Fruit fly (Drosophila melanogaster): ENCODE measurements around the gene CG7049.

The CG7049 gene

DNA sequence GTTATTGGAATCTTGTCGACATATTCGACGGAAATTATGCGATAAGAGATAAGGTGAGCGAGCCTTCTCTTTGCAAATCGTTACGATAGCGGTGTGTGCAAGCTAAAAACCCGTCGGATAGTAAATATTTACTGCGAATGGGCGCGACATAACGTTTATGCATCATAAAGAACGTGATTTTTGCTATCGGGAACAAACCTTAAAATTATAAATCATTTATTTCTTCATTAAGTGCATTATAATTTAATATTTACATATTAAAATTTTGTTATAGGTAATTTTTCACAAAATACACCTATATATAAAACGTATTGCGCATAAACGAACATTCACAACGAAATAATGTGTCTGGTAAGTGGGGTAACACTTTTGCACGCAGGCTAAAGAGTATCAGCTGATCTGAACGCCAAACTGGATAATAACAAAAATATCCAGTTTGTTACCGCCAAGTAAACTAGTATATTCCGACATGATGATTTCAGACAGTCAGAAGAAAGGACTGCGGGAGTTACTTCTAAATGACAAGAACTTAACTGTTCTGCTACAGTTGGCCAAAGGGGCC, 29.8 kb upstream of the CG7049 start, which contains the start of the genes Gk1 and CG13876 (continued):
- no peak for TF ChIP-seq lov (optimal IDR thresholded peaks at IDR 0.05)
- TF ChIP-seq lov (GFP tag; IDR thresholded peaks at IDR 0.05) = peak; percentile 91
- peak in 1 of 2 experiments; percentile 44 for TF ChIP-seq chif (GFP tag; optimal IDR thresholded peaks at IDR 0.05)
- TF ChIP-seq wek (GFP tag; optimal IDR thresholded peaks at IDR 0.05) = peak; percentile 51
- peak; percentile 66 for TF ChIP-seq CG6654 (GFP tag; optimal IDR thresholded peaks at IDR 0.05)
- TF ChIP-seq Poxn (GFP tag; IDR thresholded peaks at IDR 0.05) = peak; percentile 64; the same call in 1 of the 2 replicates
- TF ChIP-seq CG30403 (GFP tag; optimal IDR thresholded peaks at IDR 0.05) = peak; percentile 94
- TF ChIP-seq CrebB (tag; optimal IDR thresholded peaks at IDR 0.05) = peak; percentile 96
- peak; percentile 96 for TF ChIP-seq CG14014 (GFP tag; IDR thresholded peaks at IDR 0.05)
- peak; percentile 90 for TF ChIP-seq onecut (GFP tag; IDR thresholded peaks at IDR 0.05)
- TF ChIP-seq CG17829 (tag; optimal IDR thresholded peaks at IDR 0.05) = peak; percentile 97
- TF ChIP-seq CTCF (GFP tag; optimal IDR thresholded peaks at IDR 0.05) = peak; percentile 25
- TF ChIP-seq CG18476 (GFP tag; optimal IDR thresholded peaks at IDR 0.05) = peak; percentile 81
- TF ChIP-seq CG1832 (GFP tag; optimal IDR thresholded peaks at IDR 0.05) = no peak
- peak; percentile 96 for TF ChIP-seq CG17361 (GFP tag; IDR thresholded peaks at IDR 0.05)
- peak; percentile 97 for TF ChIP-seq Meics (GFP tag; optimal IDR thresholded peaks at IDR 0.05)
- no peak for TF ChIP-seq eve (GFP tag; optimal IDR thresholded peaks at IDR 0.05)
- peak; percentile 21 for TF ChIP-seq CG16863 (GFP tag; optimal IDR thresholded peaks at IDR 0.05)
- TF ChIP-seq ttk (GFP tag; IDR thresholded peaks at IDR 0.05) = peak; percentile 93
- TF ChIP-seq NfI (GFP tag; optimal IDR thresholded peaks at IDR 0.05) = peak; percentile 93
- no peak for TF ChIP-seq Hmx (GFP tag; optimal IDR thresholded peaks at IDR 0.05)
- TF ChIP-seq dm (GFP tag; optimal IDR thresholded peaks at IDR 0.05) = no peak
- TF ChIP-seq CG8089 (GFP tag; optimal IDR thresholded peaks at IDR 0.05) = peak; percentile 3
- peak; percentile 90 for TF ChIP-seq gce (GFP tag; IDR thresholded peaks at IDR 0.05)
- peak; percentile 39 to 98 for TF ChIP-seq Hr51 (GFP tag; optimal IDR thresholded peaks at IDR 0.05)
- no peak for TF ChIP-seq CG42726 (GFP tag; IDR thresholded peaks at IDR 0.05; ENCODE audit: partially characterized antibody)
- no peak for TF ChIP-seq Sin3A (optimal IDR thresholded peaks at IDR 0.05)
- TF ChIP-seq CG2202 (tag; optimal IDR thresholded peaks at IDR 0.05) = peak; percentile 91
- peak; percentile 30 for TF ChIP-seq Sry-β (GFP tag; optimal IDR thresholded peaks at IDR 0.05)
- TF ChIP-seq CG18619 (GFP tag; optimal IDR thresholded peaks at IDR 0.05) = peak; percentile 94
- peak; percentile 25 for TF ChIP-seq Ets97D (GFP tag; optimal IDR thresholded peaks at IDR 0.05)
- TF ChIP-seq pan (optimal IDR thresholded peaks at IDR 0.05) = no peak
- peak in 1 of 2 experiments; percentile 96 for TF ChIP-seq pan (GFP tag; optimal IDR thresholded peaks at IDR 0.05 in 1 of 2, IDR thresholded peaks at IDR 0.05 in 1 of 2)
- TF ChIP-seq br (optimal IDR thresholded peaks at IDR 0.05) = no peak
- peak; percentile 94 for TF ChIP-seq Ssrp (tag; optimal IDR thresholded peaks at IDR 0.05)
- no peak for TF ChIP-seq inv (GFP tag; IDR thresholded peaks at IDR 0.05; ENCODE audit: partially characterized antibody)
- peak; percentile 34; the same call in 1 of the 2 replicates for TF ChIP-seq CG13287 (GFP tag; IDR thresholded peaks at IDR 0.05; ENCODE audit: partially characterized antibody)
- peak; percentile 86 for TF ChIP-seq tin (GFP tag; optimal IDR thresholded peaks at IDR 0.05)
- peak; percentile 93 for TF ChIP-seq H2.0 (GFP tag; IDR thresholded peaks at IDR 0.05)
- TF ChIP-seq CG31388 (GFP tag; optimal IDR thresholded peaks at IDR 0.05) = peak; percentile 59
- peak; percentile 81 for TF ChIP-seq sisA (GFP tag; IDR thresholded peaks at IDR 0.05)
- TF ChIP-seq fu2 (GFP tag; optimal IDR thresholded peaks at IDR 0.05) = peak; percentile 57
- peak in 1 of 2 experiments; percentile 78 for TF ChIP-seq insv (GFP tag; optimal IDR thresholded peaks at IDR 0.05)
- peak; percentile 94 for TF ChIP-seq ara (GFP tag; IDR thresholded peaks at IDR 0.05)
- TF ChIP-seq amos (GFP tag; IDR thresholded peaks at IDR 0.05; ENCODE audit: partially characterized antibody) = no peak
- peak; percentile 92 for TF ChIP-seq Ets65A (GFP tag)
- TF ChIP-seq CG2678 (tag; optimal IDR thresholded peaks at IDR 0.05) = peak; percentile 98
- TF ChIP-seq CG9817 (tag; optimal IDR thresholded peaks at IDR 0.05) = peak; percentile 94
- peak; percentile 93 for TF ChIP-seq CG10366 (GFP tag; IDR thresholded peaks at IDR 0.05)
- TF ChIP-seq Hand (GFP tag; optimal IDR thresholded peaks at IDR 0.05) = peak; percentile 96
- no peak for TF ChIP-seq cg (GFP tag; optimal IDR thresholded peaks at IDR 0.05)
- TF ChIP-seq Aef1 (GFP tag; IDR thresholded peaks at IDR 0.05) = peak; percentile 90
